Worm (Caenorhabditis elegans): ENCODE measurements around the gene W02F12.2.

W02F12.2 gene

ce11 chrV:6699833-6700232, 2.4 kb upstream of the W02F12.2 start:
- TF ChIP-seq mxl-3 (GFP tag; optimal IDR thresholded peaks at IDR 0.05) (peak; percentile 14), Y5F2A.4 (GFP tag; optimal IDR thresholded peaks at IDR 0.05) (no peak), zag-1 (tag; optimal IDR thresholded peaks at IDR 0.05) (no peak), daf-12 (tag; optimal IDR thresholded peaks at IDR 0.05) (no peak)

ce11 chrV:6699021-6699420, 1.6 kb upstream of the W02F12.2 start:
- TF ChIP-seq Y105C5A.15 (GFP tag; IDR thresholded peaks at IDR 0.05) (no peak), nhr-28 (tag; optimal IDR thresholded peaks at IDR 0.05) (peak; percentile 99), arid-1 (GFP tag; conservative IDR thresholded peaks at IDR 0.05) (no peak), hlh-30 (tag; optimal IDR thresholded peaks at IDR 0.05; ENCODE audit: insufficient read depth) (no peak)

- TF ChIP-seq nhr-28 (tag; optimal IDR thresholded peaks at IDR 0.05): peak; percentile 3
- no peak for TF ChIP-seq nhr-102 (tag; optimal IDR thresholded peaks at IDR 0.05)
- no peak for TF ChIP-seq ZK546.5 (tag; optimal IDR thresholded peaks at IDR 0.05)
- no peak for TF ChIP-seq mdl-1 (tag; optimal IDR thresholded peaks at IDR 0.05)
Observed at ce11 chrV:6694668-6695067, 2.8 kb downstream of the W02F12.2 start, which contains the start of gene W02F12.8. W02F12.8 (minus strand) TSS chrV:6694768.

- TF ChIP-seq aha-1 (tag): peak; percentile 55
- TF ChIP-seq ces-1 (GFP tag; optimal IDR thresholded peaks at IDR 0.05): no peak
- no peak for TF ChIP-seq Y48G9A.11 (GFP tag; IDR thresholded peaks at IDR 0.05)
- TF ChIP-seq zip-11 (GFP tag; IDR thresholded peaks at IDR 0.05): no peak
- TF ChIP-seq pqm-1 (tag; optimal IDR thresholded peaks at IDR 0.05): peak; percentile 7
- no peak for TF ChIP-seq egl-43 (GFP tag; IDR thresholded peaks at IDR 0.05)
- peak; percentile 2 for TF ChIP-seq ztf-7 (tag; optimal IDR thresholded peaks at IDR 0.05)
- TF ChIP-seq hlh-11 (tag; optimal IDR thresholded peaks at IDR 0.05): peak; percentile 32
- TF ChIP-seq ceh-28 (tag; optimal IDR thresholded peaks at IDR 0.05): no peak
- peak; percentile 11 for TF ChIP-seq mxl-3 (GFP tag; optimal IDR thresholded peaks at IDR 0.05)
- TF ChIP-seq lin-38 (GFP tag; IDR thresholded peaks at IDR 0.05): no peak
- TF ChIP-seq dve-1 (tag; optimal IDR thresholded peaks at IDR 0.05; ENCODE audit: insufficient read depth): peak; percentile 32
- no peak for TF ChIP-seq lin-1 (GFP tag; IDR thresholded peaks at IDR 0.05)
- peak in 1 of 2 experiments; percentile 46 for TF ChIP-seq mdl-1 (tag; optimal IDR thresholded peaks at IDR 0.05)
- no peak for TF ChIP-seq lin-29 (GFP tag; IDR thresholded peaks at IDR 0.05)
- TF ChIP-seq daf-16 (GFP tag; optimal IDR thresholded peaks at IDR 0.05): no peak
- peak; percentile 87 for TF ChIP-seq daf-16 (tag; optimal IDR thresholded peaks at IDR 0.05)
- TF ChIP-seq nhr-28 (tag; optimal IDR thresholded peaks at IDR 0.05): peak; percentile 78
- peak; percentile 43; the same call in 1 of the 2 replicates for TF ChIP-seq dmd-6 (GFP tag; IDR thresholded peaks at IDR 0.05)
- TF ChIP-seq nhr-77 (tag; optimal IDR thresholded peaks at IDR 0.05): peak; percentile 41
- TF ChIP-seq nhr-102 (tag; optimal IDR thresholded peaks at IDR 0.05): peak; percentile 11
- peak; percentile 11 for TF ChIP-seq T20F7.1 (GFP tag; optimal IDR thresholded peaks at IDR 0.05)
Observed at ce11 chrV:6691813-6692351, 5.6 kb downstream of the W02F12.2 start, which contains the start of gene mtl-1. mtl-1 (minus strand) TSS chrV:6691863.

- TF ChIP-seq F44E2.7 (GFP tag; IDR thresholded peaks at IDR 0.05) (no peak), nhr-28 (tag; optimal IDR thresholded peaks at IDR 0.05) (peak; percentile 16), zfp-3 (GFP tag; conservative IDR thresholded peaks at IDR 0.05) (no peak), mdl-1 (tag; optimal IDR thresholded peaks at IDR 0.05) (peak in 1 of 2 experiments; percentile 1), unc-62 (GFP tag; optimal IDR thresholded peaks at IDR 0.05 in 1 of 2) (peak in 1 of 2 experiments; percentile 22), unc-62 (tag; optimal IDR thresholded peaks at IDR 0.05) (no peak), T20F7.1 (GFP tag; optimal IDR thresholded peaks at IDR 0.05) (no peak)
Observed at ce11 chrV:6690075-6690474, 7.4 kb downstream of the W02F12.2 start.

Data from whole organism, L4 larva.